Worm (Caenorhabditis elegans): Measurements from ENCODE around the gene srv-27.
A peak's percentile ranks its signal among the peaks of the same experiment; 100 is the strongest.

srv-27 gene

DNA sequence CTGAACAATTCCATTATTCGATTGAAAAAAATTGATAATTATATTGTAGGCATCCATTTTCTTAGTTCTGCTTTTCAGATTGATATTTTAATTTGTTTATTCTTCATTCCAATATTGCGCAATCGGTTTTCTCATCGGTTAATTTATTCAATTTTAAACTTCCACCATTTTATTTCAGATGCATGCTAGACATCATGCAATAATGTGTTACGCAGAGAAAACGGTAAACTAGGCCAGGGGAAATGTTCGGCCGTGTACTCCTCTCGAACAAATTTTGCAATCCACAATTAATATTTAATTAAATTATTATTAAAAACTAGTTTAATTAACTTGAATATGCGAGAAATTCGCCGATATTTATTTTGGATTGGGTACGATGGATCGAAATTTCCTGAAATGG, 23.5 kb upstream of the srv-27 start, which contains the start of gene Y73B6BL.29:
Y73B6BL.29 (plus strand) TSS at position 263 of the 400 bp plus-strand sequence.
- 0 out of 2 replicates have a peak, but pooled peaks have one; percentile 26 for TF ChIP-seq B0019.2 (GFP tag; conservative IDR thresholded peaks at IDR 0.05)
- TF ChIP-seq cebp-2 (GFP tag; IDR thresholded peaks at IDR 0.05), result no peak
- TF ChIP-seq efl-1 (GFP tag; optimal IDR thresholded peaks at IDR 0.05), result peak; percentile 74
- TF ChIP-seq cebp-1 (GFP tag; IDR thresholded peaks at IDR 0.05), result peak; percentile 46
- TF ChIP-seq cebp-1 (tag; optimal IDR thresholded peaks at IDR 0.05), result peak; percentile 84
- no peak for TF ChIP-seq nfya-1 (tag; optimal IDR thresholded peaks at IDR 0.05; ENCODE audit: borderline replicate concordance, insufficient read depth)
- TF ChIP-seq T26A5.8 (tag; optimal IDR thresholded peaks at IDR 0.05), result no peak
- TF ChIP-seq nhr-90 (tag; optimal IDR thresholded peaks at IDR 0.05), result no peak
- no peak for TF ChIP-seq mxl-1 (tag; optimal IDR thresholded peaks at IDR 0.05)
- TF ChIP-seq Y79H2A.3 (GFP tag; conservative IDR thresholded peaks at IDR 0.05), result no peak
- no peak for TF ChIP-seq lin-26 (GFP tag; IDR thresholded peaks at IDR 0.05)
- TF ChIP-seq tlf-1 (GFP tag; optimal IDR thresholded peaks at IDR 0.05), result peak; percentile 69
- peak; percentile 40 for TF ChIP-seq F22D6.2 (tag; optimal IDR thresholded peaks at IDR 0.05)
- TF ChIP-seq hmg-1.2 (GFP tag; IDR thresholded peaks at IDR 0.05), result peak; percentile 92
- TF ChIP-seq ceh-91 (GFP tag; IDR thresholded peaks at IDR 0.05), result peak; percentile 64; the same call in 1 of the 2 replicates
- TF ChIP-seq ekl-4 (GFP tag; IDR thresholded peaks at IDR 0.05), result peak; percentile 85
- peak in 2 of 3 experiments; percentile 69 to 95 for TF ChIP-seq lin-35 (GFP tag; optimal IDR thresholded peaks at IDR 0.05)
- TF ChIP-seq rec-8 (tag; optimal IDR thresholded peaks at IDR 0.05), result peak; percentile 69 to 87
- TF ChIP-seq nhr-27 (tag; optimal IDR thresholded peaks at IDR 0.05), result no peak
- peak; percentile 74 for TF ChIP-seq snpc-1.1 (tag; optimal IDR thresholded peaks at IDR 0.05; ENCODE audit: insufficient read depth)
- peak; percentile 80 for TF ChIP-seq hmg-20 (GFP tag; IDR thresholded peaks at IDR 0.05)
- no peak for TF ChIP-seq egrh-3 (GFP tag; IDR thresholded peaks at IDR 0.05)
- TF ChIP-seq ZK185.1 (tag; optimal IDR thresholded peaks at IDR 0.05; ENCODE audit: poor library complexity, severe bottlenecking), result peak; percentile 97
- peak; percentile 80 for TF ChIP-seq dpl-1 (GFP tag; optimal IDR thresholded peaks at IDR 0.05)
- TF ChIP-seq nhr-80 (tag; optimal IDR thresholded peaks at IDR 0.05), result no peak
- no peak for TF ChIP-seq tbx-9 (tag; optimal IDR thresholded peaks at IDR 0.05; ENCODE audit: borderline replicate concordance)
- TF ChIP-seq ccch-3 (GFP tag; optimal IDR thresholded peaks at IDR 0.05), result peak; percentile 58
- TF ChIP-seq egl-44 (GFP tag; IDR thresholded peaks at IDR 0.05), result no peak
- no peak for TF ChIP-seq egl-18 (GFP tag; IDR thresholded peaks at IDR 0.05)
- peak; percentile 96 for TF ChIP-seq ceh-27 (GFP tag; optimal IDR thresholded peaks at IDR 0.05)
- peak; percentile 65 for TF ChIP-seq attf-6 (GFP tag; IDR thresholded peaks at IDR 0.05)
- peak; percentile 7 for TF ChIP-seq gei-17 (GFP tag; optimal IDR thresholded peaks at IDR 0.05)
- TF ChIP-seq ztf-25 (GFP tag; IDR thresholded peaks at IDR 0.05), result peak; percentile 78
- TF ChIP-seq Y53F4B.3 (GFP tag; IDR thresholded peaks at IDR 0.05), result no peak
- TF ChIP-seq ceh-100 (GFP tag; IDR thresholded peaks at IDR 0.05), result peak; percentile 73; the same call in 1 of the 2 replicates
- TF ChIP-seq ztf-3 (GFP tag; optimal IDR thresholded peaks at IDR 0.05), result no peak
- no peak for TF ChIP-seq fkh-3 (tag; optimal IDR thresholded peaks at IDR 0.05)
- TF ChIP-seq F33H1.4 (GFP tag; IDR thresholded peaks at IDR 0.05), result peak; percentile 77
- no peak for TF ChIP-seq hrde-1 (tag; optimal IDR thresholded peaks at IDR 0.05; ENCODE audit: borderline replicate concordance)
- peak; percentile 65 for TF ChIP-seq atf-7 (tag; optimal IDR thresholded peaks at IDR 0.05)
- no peak for TF ChIP-seq ama-1 (optimal IDR thresholded peaks at IDR 0.05)
- TF ChIP-seq ama-1 (GFP tag; optimal IDR thresholded peaks at IDR 0.05), result peak in 1 of 2 experiments; percentile 69
- TF ChIP-seq sptf-2 (GFP tag; optimal IDR thresholded peaks at IDR 0.05), result no peak
- TF ChIP-seq attf-3 (GFP tag; conservative IDR thresholded peaks at IDR 0.05), result peak; percentile 53
- peak; percentile 78 for TF ChIP-seq dox-1 (GFP tag; IDR thresholded peaks at IDR 0.05)
- TF ChIP-seq hlh-12 (tag; optimal IDR thresholded peaks at IDR 0.05), result no peak
- no peak for TF ChIP-seq mel-28 (tag; optimal IDR thresholded peaks at IDR 0.05; ENCODE audit: borderline replicate concordance)
- TF ChIP-seq rcor-1 (GFP tag; IDR thresholded peaks at IDR 0.05), result peak; percentile 83
- 0 out of 2 replicates have a peak, but pooled peaks have one; percentile 43 for TF ChIP-seq ceh-40 (GFP tag; IDR thresholded peaks at IDR 0.05)
